Comparison of ENCODE assay signal across 1 worm cellular context in the genomic region with DNA sequence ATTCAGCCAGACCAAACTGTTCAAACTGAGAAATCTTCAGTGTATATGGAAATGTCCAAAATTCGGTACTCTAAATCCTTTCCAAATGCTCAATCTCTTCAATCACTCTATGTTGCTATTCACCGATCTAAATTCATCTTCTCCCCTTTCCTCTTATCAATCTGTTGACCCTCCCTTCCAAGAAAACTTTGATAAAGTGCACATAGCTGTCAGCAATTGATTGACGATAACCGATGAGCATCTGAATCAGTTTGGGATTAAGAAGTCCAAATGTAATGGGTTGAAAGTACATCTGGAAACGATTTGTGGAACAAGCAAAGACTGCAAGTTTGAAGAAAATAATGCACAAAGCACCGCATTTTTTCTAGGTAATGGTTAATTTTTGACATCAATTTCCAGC.
TF ChIP-seq lines count a peak whose summit lies in the region.

No protein-coding gene starts in this region.

TF ChIP-seq in whole organism, L1 larva, 84 proteins besides CTCF, POLR2A, EP300 and RAD21 (continued from another document):
- TF ChIP-seq snu-23 (GFP tag; optimal IDR thresholded peaks at IDR 0.05; lab: Kevin White, UChicago) (no peak), efl-3 (GFP tag; optimal IDR thresholded peaks at IDR 0.05; lab: Kevin White, UChicago) (no peak)
